Fruit fly (Drosophila melanogaster): Measurements from ENCODE around the gene DIP-gamma.

Gene DIP-gamma

dm6 chr3R:29004884-29005621 lies 34.9 kb upstream of the DIP-gamma start (continued):
- TF ChIP-seq H2.0 (GFP tag; IDR thresholded peaks at IDR 0.05) (peak; percentile 4; the same call in 1 of the 2 replicates), schlank (tag; optimal IDR thresholded peaks at IDR 0.05) (no peak), CG9727 (GFP tag; optimal IDR thresholded peaks at IDR 0.05) (no peak), CG17361 (GFP tag; IDR thresholded peaks at IDR 0.05) (peak; percentile 57; the same call in 2 of the 3 replicates), emc (GFP tag; optimal IDR thresholded peaks at IDR 0.05) (no peak), Trl (optimal IDR thresholded peaks at IDR 0.05) (no peak), Trl (GFP tag; optimal IDR thresholded peaks at IDR 0.05) (no peak), CG9609 (GFP tag; optimal IDR thresholded peaks at IDR 0.05) (no peak), D19A (tag; optimal IDR thresholded peaks at IDR 0.05) (peak; percentile 14), MESR4 (GFP tag; optimal IDR thresholded peaks at IDR 0.05) (no peak), Doc2 (GFP tag; IDR thresholded peaks at IDR 0.05) (no peak), yki (optimal IDR thresholded peaks at IDR 0.05) (no peak), jing (GFP tag; optimal IDR thresholded peaks at IDR 0.05) (no peak), CG8765 (GFP tag; IDR thresholded peaks at IDR 0.05) (no peak), Dip3 (GFP tag; optimal IDR thresholded peaks at IDR 0.05) (no peak), CG32767 (GFP tag; IDR thresholded peaks at IDR 0.05) (no peak), CG18011 (GFP tag; optimal IDR thresholded peaks at IDR 0.05) (no peak), Hsf (GFP tag; optimal IDR thresholded peaks at IDR 0.05) (peak; percentile 17), nmo (GFP tag; optimal IDR thresholded peaks at IDR 0.05) (peak; percentile 54), sima (GFP tag; optimal IDR thresholded peaks at IDR 0.05) (no peak), fd96Cb (tag; optimal IDR thresholded peaks at IDR 0.05) (peak; percentile 56), pnt (GFP tag; optimal IDR thresholded peaks at IDR 0.05) (no peak), Lhr (GFP tag; optimal IDR thresholded peaks at IDR 0.05) (no peak), CG13296 (GFP tag; optimal IDR thresholded peaks at IDR 0.05) (no peak), Optix (GFP tag; IDR thresholded peaks at IDR 0.05) (no peak), Camta (GFP tag; optimal IDR thresholded peaks at IDR 0.05) (peak; percentile 1), CG8089 (GFP tag; optimal IDR thresholded peaks at IDR 0.05) (no peak), CG17612 (GFP tag; IDR thresholded peaks at IDR 0.05) (no peak), CG5953 (GFP tag; IDR thresholded peaks at IDR 0.05) (peak; percentile 49; the same call in 1 of the 2 replicates), ac (GFP tag; optimal IDR thresholded peaks at IDR 0.05) (no peak), eve (GFP tag; optimal IDR thresholded peaks at IDR 0.05) (no peak), Usf (GFP tag; optimal IDR thresholded peaks at IDR 0.05) (no peak), Deaf1 (tag; optimal IDR thresholded peaks at IDR 0.05) (no peak), CG6654 (GFP tag; optimal IDR thresholded peaks at IDR 0.05) (no peak), z (GFP tag; IDR thresholded peaks at IDR 0.05) (no peak), CG43689 (GFP tag; IDR thresholded peaks at IDR 0.05) (no peak), CG11398 (GFP tag; optimal IDR thresholded peaks at IDR 0.05) (no peak), CG10366 (GFP tag; IDR thresholded peaks at IDR 0.05) (peak; percentile 56; the same call in 1 of the 2 replicates), CG6854 (GFP tag; optimal IDR thresholded peaks at IDR 0.05) (no peak), Oli (tag; optimal IDR thresholded peaks at IDR 0.05) (peak; percentile 51), D19B (GFP tag; optimal IDR thresholded peaks at IDR 0.05) (peak; percentile 68), CG2116 (GFP tag; optimal IDR thresholded peaks at IDR 0.05) (no peak), CG6765 (GFP tag; optimal IDR thresholded peaks at IDR 0.05) (no peak), Chrac-16 (GFP tag; optimal IDR thresholded peaks at IDR 0.05) (peak; percentile 5), hbn (GFP tag; IDR thresholded peaks at IDR 0.05; ENCODE audit: partially characterized antibody) (no peak), CG3995 (GFP tag; optimal IDR thresholded peaks at IDR 0.05) (no peak), mirr (GFP tag; optimal IDR thresholded peaks at IDR 0.05) (no peak), PHDP (tag; optimal IDR thresholded peaks at IDR 0.05) (peak; percentile 41), Hr51 (GFP tag; optimal IDR thresholded peaks at IDR 0.05) (peak in 1 of 2 experiments; percentile 57), CG8478 (optimal IDR thresholded peaks at IDR 0.05) (no peak), CG15011 (GFP tag; optimal IDR thresholded peaks at IDR 0.05) (no peak), CG5245 (GFP tag; optimal IDR thresholded peaks at IDR 0.05) (no peak)

Data from whole organism, embryonic.